Worm (Caenorhabditis elegans) whole organism, L4 larva: ENCODE data around the gene pitr-5.
A peak's percentile ranks its signal among the peaks of the same experiment; 100 is the strongest.

Experiments
- D1046.2 ChIP-seq: fragments of 200-800 bp; sonication (Bioruptor generic); IDR thresholded peaks from 2 replicates; pipeline ENCODE4 v1.3.6; 2022; ENCODE audit warnings: missing genetic modification characterization, missing compliant biosample characterization
- aha-1 ChIP-seq: fragments of 150-350 bp; peaks from one replicate; lab custom pipeline; 2014; ENCODE audit warnings: missing biosample characterization, missing genetic modification characterization
- ama-1 ChIP-seq: fragments of 150-350 bp; optimal IDR thresholded peaks from 2 replicates; lab custom pipeline; 2014; ENCODE audit warnings: inconsistent platforms, mixed read lengths
- arid-1 ChIP-seq: fragments of 200-800 bp; sonication (Bioruptor generic); conservative IDR thresholded peaks from 2 replicates; pipeline ENCODE4 v1.3.6; 2022; ENCODE audit warnings: missing genetic modification reagents, missing genetic modification characterization, missing compliant biosample characterization
- ceh-20 ChIP-seq: fragments of 200-800 bp; sonication (Bioruptor generic); IDR thresholded peaks from 2 replicates; pipeline ENCODE4 v1.3.6; 2022; ENCODE audit warnings: missing genetic modification reagents, missing genetic modification characterization, missing compliant biosample characterization
- ceh-28 ChIP-seq: fragments of 150-350 bp; optimal IDR thresholded peaks from 2 replicates; lab custom pipeline; 2014; ENCODE audit warnings: missing biosample characterization, missing genetic modification reagents, missing genetic modification characterization
- ceh-62 ChIP-seq: sonication (generic microtip); optimal IDR thresholded peaks from 2 replicates; lab custom pipeline; 2017; ENCODE audit warnings: missing biosample characterization, missing genetic modification characterization
- ctbp-1 ChIP-seq: fragments of 200-800 bp; sonication (Bioruptor generic); IDR thresholded peaks from 2 replicates; pipeline ENCODE4 v1.3.6; 2022; ENCODE audit warnings: missing genetic modification reagents, missing genetic modification characterization, missing compliant biosample characterization
- daf-16 ChIP-seq, 3 experiments: sonication (generic microtip); optimal IDR thresholded peaks; 2 replicates each; lab custom pipeline; 2016 to 2017; ENCODE audit warnings: missing genetic modification characterization in 3 of 3, missing genetic modification reagents in 3 of 3, mild to moderate bottlenecking in 2 of 3, missing compliant biosample characterization in 2 of 3, missing biosample characterization in 1 of 3, moderate library complexity in 1 of 3
- dmd-9 ChIP-seq: fragments of 200-800 bp; sonication (Bioruptor generic); IDR thresholded peaks from 2 replicates; pipeline ENCODE4 v1.3.6; 2022; ENCODE audit warnings: missing genetic modification reagents, missing genetic modification characterization, missing compliant biosample characterization
- dpl-1 ChIP-seq: fragments of 150-350 bp; optimal IDR thresholded peaks from 2 replicates; lab custom pipeline; 2014; ENCODE audit warnings: missing biosample characterization, missing genetic modification reagents, missing genetic modification characterization
- duxl-1 ChIP-seq: sonication (generic microtip); optimal IDR thresholded peaks from 2 replicates; lab custom pipeline; 2016; ENCODE audit warnings: mild to moderate bottlenecking, missing genetic modification characterization, moderate library complexity, missing compliant biosample characterization; ENCODE audit not compliant: poor library complexity
- dve-1 ChIP-seq: sonication (generic microtip); optimal IDR thresholded peaks from 2 replicates; lab custom pipeline; 2017; ENCODE audit warnings: antibody characterized with exemption, mild to moderate bottlenecking, missing genetic modification characterization, missing compliant biosample characterization; ENCODE audit not compliant: insufficient read depth
- egl-43 ChIP-seq: fragments of 200-800 bp; sonication (Bioruptor generic); IDR thresholded peaks from 2 replicates; pipeline ENCODE4 v1.3.6; 2022; ENCODE audit warnings: missing genetic modification reagents, missing genetic modification characterization, missing compliant biosample characterization
- hlh-11 ChIP-seq: fragments of 200-800 bp; sonication (Bioruptor generic); optimal IDR thresholded peaks from 2 replicates; lab custom pipeline; 2018; ENCODE audit warnings: mild to moderate bottlenecking, missing genetic modification characterization, missing compliant biosample characterization
- hlh-30 ChIP-seq: sonication (generic microtip); optimal IDR thresholded peaks from 2 replicates; lab custom pipeline; 2017; ENCODE audit warnings: antibody characterized with exemption, mild to moderate bottlenecking, missing genetic modification characterization, missing compliant biosample characterization; ENCODE audit not compliant: insufficient read depth
- hmg-1.1 ChIP-seq: fragments of 200-800 bp; sonication (Bioruptor generic); IDR thresholded peaks from 2 replicates; pipeline ENCODE4 v1.3.6; 2022; ENCODE audit warnings: missing genetic modification reagents, missing genetic modification characterization, missing compliant biosample characterization
- jun-1 ChIP-seq: fragments of 150-350 bp; optimal IDR thresholded peaks from 2 replicates; lab custom pipeline; 2014; ENCODE audit warnings: missing biosample characterization, missing genetic modification reagents, missing genetic modification characterization
- lin-13 ChIP-seq: fragments of 150-350 bp; optimal IDR thresholded peaks from 2 replicates; lab custom pipeline; 2014; ENCODE audit warnings: missing biosample characterization, missing genetic modification reagents, missing genetic modification characterization
- lin-15B ChIP-seq: fragments of 150-350 bp; sonication (generic microtip); optimal IDR thresholded peaks from 3 replicates; lab custom pipeline; 2014; ENCODE audit warnings: missing biosample characterization, missing genetic modification characterization
- lin-38 ChIP-seq: fragments of 200-800 bp; sonication (Bioruptor generic); IDR thresholded peaks from 2 replicates; pipeline ENCODE4 v1.3.6; 2022; ENCODE audit warnings: missing genetic modification reagents, missing genetic modification characterization, missing compliant biosample characterization
- lin-39 ChIP-seq: fragments of 150-350 bp; optimal IDR thresholded peaks from 2 replicates; lab custom pipeline; 2014; ENCODE audit warnings: missing biosample characterization, missing genetic modification reagents, missing genetic modification characterization
- lsy-2 ChIP-seq, 2 experiments: fragments of 150-350 bp in 1 of 2; sonication (generic microtip) in 1 of 2; optimal IDR thresholded peaks; 2 replicates each; lab custom pipeline; 2014 to 2017; ENCODE audit warnings: missing biosample characterization in 2 of 2, missing genetic modification characterization in 2 of 2
- mep-1 ChIP-seq: fragments of 150-350 bp; sonication (generic microtip); optimal IDR thresholded peaks from 3 replicates; lab custom pipeline; 2014; ENCODE audit warnings: missing biosample characterization, missing genetic modification characterization
- mes-2 ChIP-seq: sonication (generic microtip); optimal IDR thresholded peaks from 2 replicates; lab custom pipeline; 2016; ENCODE audit warnings: missing genotype, mild to moderate bottlenecking, missing genetic modification characterization, missing compliant biosample characterization; ENCODE audit not compliant: poor library complexity, severe bottlenecking
- nhr-102 ChIP-seq: sonication (generic microtip); optimal IDR thresholded peaks from 2 replicates; lab custom pipeline; 2016; ENCODE audit warnings: mild to moderate bottlenecking, missing genetic modification characterization, moderate library complexity, missing compliant biosample characterization
- nhr-25 ChIP-seq: sonication (generic microtip); optimal IDR thresholded peaks from 2 replicates; lab custom pipeline; 2017; ENCODE audit warnings: missing genetic modification characterization, mild to moderate bottlenecking, missing compliant biosample characterization, antibody characterized with exemption, moderate library complexity, borderline replicate concordance; ENCODE audit not compliant: insufficient read depth
- nhr-41 ChIP-seq: fragments of 200-800 bp; sonication (Bioruptor generic); IDR thresholded peaks from 2 replicates; pipeline ENCODE4 v1.3.6; 2022; ENCODE audit warnings: missing genetic modification reagents, missing genetic modification characterization, missing compliant biosample characterization
- nhr-42 ChIP-seq: fragments of 200-800 bp; sonication (Bioruptor generic); IDR thresholded peaks from 2 replicates; pipeline ENCODE4 v1.3.6; 2022; ENCODE audit warnings: missing genetic modification characterization, missing compliant biosample characterization
- nhr-77 ChIP-seq: fragments of 150-350 bp; optimal IDR thresholded peaks from 2 replicates; lab custom pipeline; 2014; ENCODE audit warnings: missing biosample characterization, missing genetic modification characterization
- pha-4 ChIP-seq, 2 experiments: fragments of 150-350 bp in 1 of 2; fragments of 200-800 bp in 1 of 2; sonication (Bioruptor generic) in 1 of 2; IDR thresholded peaks in 1 of 2; optimal IDR thresholded peaks in 1 of 2; 2 replicates each; pipeline versions ENCODE4 v1.3.6 to Lab custom; 2014 to 2022; ENCODE audit warnings: missing genetic modification characterization in 2 of 2, missing genetic modification reagents in 2 of 2, missing biosample characterization in 1 of 2, missing compliant biosample characterization in 1 of 2
- php-3 ChIP-seq: fragments of 200-800 bp; sonication (Bioruptor generic); IDR thresholded peaks from 2 replicates; pipeline ENCODE4 v1.3.6; 2022; ENCODE audit warnings: missing genetic modification reagents, missing genetic modification characterization, missing compliant biosample characterization
- pqm-1 ChIP-seq: sonication (generic microtip); optimal IDR thresholded peaks from 2 replicates; lab custom pipeline; 2017; ENCODE audit warnings: missing biosample characterization, missing genetic modification characterization
- rbr-2 ChIP-seq: sonication (generic microtip); optimal IDR thresholded peaks from 2 replicates; lab custom pipeline; 2016; ENCODE audit warnings: missing genotype, missing genetic modification characterization, missing compliant biosample characterization
- saeg-2 ChIP-seq: fragments of 200-800 bp; sonication (Bioruptor generic); IDR thresholded peaks from 2 replicates; pipeline ENCODE4 v1.3.6; 2022; ENCODE audit warnings: missing genetic modification reagents, missing genetic modification characterization, missing compliant biosample characterization
- sdz-12 ChIP-seq: fragments of 200-800 bp; sonication (Bioruptor generic); optimal IDR thresholded peaks from 2 replicates; lab custom pipeline; 2018; ENCODE audit warnings: mild to moderate bottlenecking, missing genetic modification characterization, missing compliant biosample characterization
- snpc-4 ChIP-seq: fragments of 150-350 bp; optimal IDR thresholded peaks from 2 replicates; lab custom pipeline; 2014; ENCODE audit warnings: missing biosample characterization, missing genetic modification characterization
- tag-97 ChIP-seq: fragments of 200-800 bp; sonication (Bioruptor generic); IDR thresholded peaks from 2 replicates; pipeline ENCODE4 v1.3.6; 2022; ENCODE audit warnings: missing genetic modification characterization, missing compliant biosample characterization
- unc-130 ChIP-seq: sonication (generic microtip); optimal IDR thresholded peaks from 2 replicates; lab custom pipeline; 2016; ENCODE audit warnings: missing genetic modification reagents, missing genetic modification characterization, missing compliant biosample characterization
- unc-39 ChIP-seq: sonication (generic microtip); optimal IDR thresholded peaks from 2 replicates; lab custom pipeline; 2017; ENCODE audit warnings: missing biosample characterization, missing genetic modification characterization
- unc-62 ChIP-seq, 3 experiments: fragments of 150-350 bp in 1 of 3; sonication (generic microtip); optimal IDR thresholded peaks in 2 of 3; peaks in 1 of 3; 1 replicate in 1 of 3; 2 replicates in 2 of 3; lab custom pipeline; 2014 to 2017; ENCODE audit warnings: missing biosample characterization in 3 of 3, missing genetic modification characterization in 3 of 3, missing genetic modification reagents in 3 of 3, missing genotype in 1 of 3
- zag-1 ChIP-seq: fragments of 150-350 bp; optimal IDR thresholded peaks from 2 replicates; lab custom pipeline; 2014; ENCODE audit warnings: missing biosample characterization, missing genetic modification characterization
- zfp-3 ChIP-seq: fragments of 200-800 bp; sonication (Bioruptor generic); conservative IDR thresholded peaks from 2 replicates; pipeline ENCODE4 v1.3.6; 2022; ENCODE audit warnings: missing genetic modification reagents, missing genetic modification characterization, missing compliant biosample characterization
- zip-11 ChIP-seq: fragments of 200-800 bp; sonication (Bioruptor generic); IDR thresholded peaks from 2 replicates; pipeline ENCODE4 v1.3.6; 2022; ENCODE audit warnings: missing genetic modification characterization, missing compliant biosample characterization
- ztf-11 ChIP-seq: fragments of 150-350 bp; optimal IDR thresholded peaks from 2 replicates; lab custom pipeline; 2014; ENCODE audit warnings: missing biosample characterization, missing genetic modification characterization
- ztf-7 ChIP-seq: fragments of 150-350 bp; optimal IDR thresholded peaks from 2 replicates; lab custom pipeline; 2014; ENCODE audit warnings: missing biosample characterization, missing genetic modification characterization

The pitr-5 gene

ce11 chrV:7224947-7225346 lies 40.3 kb downstream of the pitr-5 start, which contains the start of gene fkb-3 (continued):
- no peak for TF ChIP-seq nhr-41 (GFP tag; lab: Robert Waterston, UW)

DNA sequence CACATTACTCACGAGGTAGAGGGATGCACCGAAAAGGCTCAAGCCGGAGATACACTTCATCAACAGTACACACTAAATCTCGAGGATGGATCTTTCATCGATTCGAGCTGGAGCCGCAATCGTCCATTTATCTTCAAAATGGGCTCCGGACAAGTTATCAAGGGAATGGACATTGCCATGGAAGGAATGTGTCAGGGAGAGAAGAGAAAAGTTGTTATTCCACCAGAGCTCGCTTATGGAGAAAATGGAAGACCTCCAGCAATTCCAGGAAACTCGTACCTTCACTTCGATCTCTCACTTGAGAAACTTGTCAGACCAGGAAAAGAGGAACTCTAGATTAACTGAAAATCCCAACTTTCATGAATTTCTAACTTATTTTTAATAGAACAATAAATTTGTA lies 41.2 kb downstream of the pitr-5 start:
- peak; percentile 86 for TF ChIP-seq aha-1 (tag; lab: Kevin White, UChicago)
- TF ChIP-seq zfp-3: no peak
- TF ChIP-seq ama-1: peak; percentile 56
- TF ChIP-seq, all 104 proteins: peak for 2

DNA sequence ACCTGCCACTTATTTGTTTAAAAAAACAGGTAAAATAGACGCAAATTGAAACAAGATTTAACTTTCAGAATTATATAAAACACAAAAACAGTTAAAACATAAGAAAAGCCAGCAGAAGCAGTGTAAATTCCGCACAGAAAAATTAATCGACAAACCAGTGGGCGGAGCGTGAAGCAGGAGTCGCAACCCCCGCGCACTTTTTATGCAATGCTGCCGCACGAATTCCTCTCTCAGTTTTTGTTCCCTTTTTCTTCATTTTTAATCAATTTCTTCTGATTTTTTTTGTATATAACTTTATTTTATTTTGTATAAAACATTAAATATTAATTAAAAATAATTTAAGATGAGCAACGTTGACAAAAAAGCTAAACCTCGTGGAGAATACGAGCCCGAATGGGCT lies 46.2 kb downstream of the pitr-5 start, which contains the start of the genes gei-6 and krr-1:
Gene gei-6, minus strand, starts transcription at position 2 of the 400 bp plus-strand sequence.
Gene krr-1, plus strand, starts transcription at position 344 of the 400 bp plus-strand sequence.
- peak; percentile 35 for TF ChIP-seq lin-15B (tag; lab: Kevin White, UChicago)
- TF ChIP-seq D1046.2 (GFP tag; lab: Robert Waterston, UW): no peak
- peak; percentile 13 for TF ChIP-seq pqm-1 (tag; lab: Kevin White, UChicago)
- TF ChIP-seq aha-1 (tag; lab: Kevin White, UChicago): peak; percentile 30
- TF ChIP-seq ztf-11 (tag; lab: Kevin White, UChicago): no peak
- TF ChIP-seq duxl-1 (tag; lab: Kevin White, UChicago): peak; percentile 28
- 0 out of 2 replicates have a peak, but pooled peaks have one; percentile 20 for TF ChIP-seq hmg-1.1 (GFP tag; lab: Robert Waterston, UW)
- 0 out of 2 replicates have a peak, but pooled peaks have one; percentile 45 for TF ChIP-seq arid-1 (GFP tag; lab: Robert Waterston, UW)
- TF ChIP-seq zag-1 (tag; lab: Kevin White, UChicago): no peak
- no peak for TF ChIP-seq saeg-2 (GFP tag; lab: Robert Waterston, UW)
- TF ChIP-seq tag-97 (GFP tag; lab: Robert Waterston, UW): no peak
- peak; percentile 71 for TF ChIP-seq lin-38 (GFP tag; lab: Robert Waterston, UW)
- no peak for TF ChIP-seq nhr-102 (tag; lab: Kevin White, UChicago)
- TF ChIP-seq egl-43 (GFP tag; lab: Robert Waterston, UW): 0 out of 2 replicates have a peak, but pooled peaks have one; percentile 33
- TF ChIP-seq lin-39 (tag; lab: Kevin White, UChicago): no peak
- no peak for TF ChIP-seq ceh-62 (tag; lab: Kevin White, UChicago)
- TF ChIP-seq ztf-7 (tag; lab: Kevin White, UChicago): no peak
- peak; percentile 11 for TF ChIP-seq hlh-30 (tag; lab: Kevin White, UChicago)
- peak; percentile 15 for TF ChIP-seq nhr-77
- no peak for TF ChIP-seq ceh-20 (GFP tag; lab: Robert Waterston, UW)
- no peak for TF ChIP-seq nhr-42
- peak in 1 of 2 experiments; percentile 57 for TF ChIP-seq lsy-2 (tag; optimal IDR thresholded peaks at IDR 0.05; lab: Kevin White, UChicago)
- peak; percentile 85 for TF ChIP-seq mes-2 (tag; lab: Kevin White, UChicago)
- TF ChIP-seq unc-62 (GFP tag; optimal IDR thresholded peaks at IDR 0.05 in 1 of 2; lab: Kevin White, UChicago): no peak
- no peak for TF ChIP-seq unc-62 (tag; optimal IDR thresholded peaks at IDR 0.05; lab: Kevin White, UChicago)
- TF ChIP-seq unc-39 (tag; lab: Kevin White, UChicago): no peak
- no peak for TF ChIP-seq zip-11
- peak; percentile 46 for TF ChIP-seq dve-1 (tag; lab: Kevin White, UChicago)
- TF ChIP-seq daf-16 (GFP tag; optimal IDR thresholded peaks at IDR 0.05; lab: Kevin White, UChicago): no peak
- TF ChIP-seq daf-16 (tag; optimal IDR thresholded peaks at IDR 0.05; lab: Kevin White, UChicago): peak; percentile 24
- TF ChIP-seq sdz-12: no peak
- peak; percentile 62 for TF ChIP-seq mep-1
- no peak for TF ChIP-seq jun-1 (tag; lab: Kevin White, UChicago)
- peak; percentile 58; the same call in 1 of the 2 replicates for TF ChIP-seq pha-4 (GFP tag; IDR thresholded peaks at IDR 0.05; lab: Robert Waterston, UW)
- TF ChIP-seq pha-4 (tag; optimal IDR thresholded peaks at IDR 0.05; lab: Kevin White, UChicago): no peak
- no peak for TF ChIP-seq nhr-25
- no peak for TF ChIP-seq snpc-4 (tag; lab: Kevin White, UChicago)
- no peak for TF ChIP-seq dmd-9 (GFP tag; lab: Robert Waterston, UW)
- no peak for TF ChIP-seq ctbp-1 (GFP tag; lab: Robert Waterston, UW)
- peak; percentile 25 for TF ChIP-seq rbr-2 (tag; lab: Kevin White, UChicago)
- TF ChIP-seq php-3: no peak
- peak; percentile 65 for TF ChIP-seq dpl-1 (GFP tag; lab: Kevin White, UChicago)
- TF ChIP-seq ceh-28 (tag; lab: Kevin White, UChicago): no peak
- no peak for TF ChIP-seq lin-13 (GFP tag; lab: Kevin White, UChicago)
- TF ChIP-seq unc-130 (GFP tag; lab: Kevin White, UChicago): peak; percentile 6
- peak; percentile 3 for TF ChIP-seq hlh-11 (tag; lab: Kevin White, UChicago)
